Worm (Caenorhabditis elegans): ENCODE results near the gene cdh-9.

ce11 chrX:16564515-16565285, 30.3 kb upstream of the cdh-9 start:
- TF ChIP-seq W03F9.2 (tag; optimal IDR thresholded peaks at IDR 0.05), result no peak
- TF ChIP-seq him-1 (tag; optimal IDR thresholded peaks at IDR 0.05), result no peak
